Fruit fly (Drosophila melanogaster): ENCODE data around the gene ScsbetaA.
A peak's percentile ranks its signal among the peaks of the same experiment; 100 is the strongest.

The ScsbetaA gene

DNA sequence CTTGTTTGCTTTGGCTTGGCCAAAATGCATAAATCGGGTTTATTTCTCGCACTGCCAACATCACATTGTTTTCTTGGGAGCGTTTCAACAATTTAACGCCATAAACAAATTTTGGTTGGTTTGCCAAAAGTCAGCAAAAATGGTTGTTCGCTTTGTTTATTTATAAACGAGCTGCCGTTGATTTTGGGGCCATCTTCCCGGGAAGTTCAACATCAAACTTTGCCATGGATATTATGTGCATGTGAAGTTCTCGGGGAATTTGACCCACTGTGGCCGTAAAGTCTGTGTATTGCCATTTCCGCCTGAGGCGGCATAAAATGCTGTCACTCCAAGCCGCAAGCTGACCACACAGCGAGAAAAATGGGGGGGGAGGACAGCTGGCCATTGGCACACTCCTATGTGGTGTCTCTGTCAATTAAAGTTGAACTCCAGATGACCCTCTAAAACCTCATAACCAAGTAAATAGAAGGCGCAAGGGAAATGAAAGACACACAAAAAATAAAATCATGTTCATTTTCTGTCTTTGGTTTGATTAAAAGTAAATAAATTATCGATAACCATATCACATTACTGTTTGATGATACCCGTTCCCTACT lies 14.7 kb upstream of the ScsbetaA start:
- no peak for TF ChIP-seq Pif1B (GFP tag; optimal IDR thresholded peaks at IDR 0.05)
- peak; percentile 2 for TF ChIP-seq CG17806 (tag; optimal IDR thresholded peaks at IDR 0.05)
- TF ChIP-seq EcR (GFP tag; optimal IDR thresholded peaks at IDR 0.05), result no peak

DNA sequence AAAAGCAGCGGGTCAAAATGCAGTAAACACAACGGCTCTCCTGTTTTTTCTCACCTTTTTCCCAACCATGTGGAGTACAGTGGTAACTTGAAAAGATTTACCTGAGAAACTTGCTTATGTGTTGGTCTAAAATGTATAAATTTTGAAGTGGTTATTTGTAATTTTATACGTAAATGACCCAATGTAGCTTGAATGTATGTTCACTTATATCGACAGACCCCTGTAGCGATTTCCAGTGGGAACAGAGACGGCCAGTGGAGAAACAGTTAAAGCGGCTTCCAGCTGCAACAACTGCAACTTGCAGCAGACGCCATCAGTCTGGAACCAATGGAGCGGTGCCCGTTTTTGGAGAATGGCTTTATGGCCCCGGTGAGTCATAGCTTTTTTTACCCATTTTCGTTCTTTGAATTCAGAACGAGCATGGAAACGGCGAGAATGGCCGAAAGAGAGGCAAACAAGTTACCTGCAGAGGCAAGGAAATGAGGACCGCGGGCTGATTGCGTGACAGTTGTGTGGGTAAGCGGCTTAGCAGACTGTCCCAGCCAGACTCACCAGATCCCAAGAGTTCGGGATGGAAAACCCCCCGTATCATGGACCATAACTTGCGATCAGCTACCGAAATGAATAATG lies 12.5 kb upstream of the ScsbetaA start:
- peak; percentile 82 for TF ChIP-seq CG12605 (GFP tag; IDR thresholded peaks at IDR 0.05)
- peak; percentile 91 for TF ChIP-seq CG8159 (tag; optimal IDR thresholded peaks at IDR 0.05)
- TF ChIP-seq CG8301 (tag; optimal IDR thresholded peaks at IDR 0.05), result peak; percentile 89
- TF ChIP-seq CG9948 (tag; optimal IDR thresholded peaks at IDR 0.05), result peak; percentile 95
- peak; percentile 95 for TF ChIP-seq gl (tag; optimal IDR thresholded peaks at IDR 0.05)
- TF ChIP-seq CG32121 (GFP tag; IDR thresholded peaks at IDR 0.05), result peak; percentile 83
- peak; percentile 77 for TF ChIP-seq rn (GFP tag; IDR thresholded peaks at IDR 0.05)
- TF ChIP-seq CG10348 (GFP tag; IDR thresholded peaks at IDR 0.05), result no peak
- peak; percentile 92 for TF ChIP-seq Ets98B (GFP tag; IDR thresholded peaks at IDR 0.05)
- TF ChIP-seq CG13204 (GFP tag; optimal IDR thresholded peaks at IDR 0.05), result peak; percentile 81
- TF ChIP-seq EcR (GFP tag; optimal IDR thresholded peaks at IDR 0.05), result peak; percentile 69
- TF ChIP-seq CG17806 (tag; optimal IDR thresholded peaks at IDR 0.05), result peak; percentile 96
- TF ChIP-seq CG14655 (GFP tag; optimal IDR thresholded peaks at IDR 0.05), result peak; percentile 98
- peak; percentile 90 for TF ChIP-seq CG4496 (GFP tag; IDR thresholded peaks at IDR 0.05)
- TF ChIP-seq D1 (tag; optimal IDR thresholded peaks at IDR 0.05), result peak; percentile 98
- TF ChIP-seq Pif1B (GFP tag; optimal IDR thresholded peaks at IDR 0.05), result peak; percentile 89
- peak; percentile 89 for TF ChIP-seq Snoo (tag; optimal IDR thresholded peaks at IDR 0.05)
- peak; percentile 87 for TF ChIP-seq CG34367 (tag; optimal IDR thresholded peaks at IDR 0.05)
- peak; percentile 92 for TF ChIP-seq Pif1A (GFP tag; optimal IDR thresholded peaks at IDR 0.05)
- peak; percentile 87 for TF ChIP-seq fd96Ca (GFP tag; IDR thresholded peaks at IDR 0.05)
- TF ChIP-seq CG15710 (tag; optimal IDR thresholded peaks at IDR 0.05), result peak; percentile 92

DNA sequence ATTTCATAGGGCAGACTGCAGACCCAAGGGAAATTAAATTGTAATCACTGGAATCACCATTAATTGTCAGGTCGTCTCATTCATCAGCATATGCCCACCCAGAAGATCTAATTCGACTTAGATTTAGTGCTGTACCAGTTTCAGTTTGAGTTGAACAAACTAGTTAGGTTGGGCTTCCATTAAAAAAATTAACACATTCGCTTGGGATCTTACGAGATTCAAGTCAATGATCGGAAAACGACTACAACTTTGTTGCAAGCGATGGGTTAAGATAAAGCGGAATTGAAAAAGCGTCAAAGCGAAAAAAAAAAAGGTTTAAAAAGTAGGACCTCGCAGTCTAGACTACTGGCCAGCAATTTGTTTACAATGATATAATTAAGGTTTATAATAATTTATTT lies 12.0 kb upstream of the ScsbetaA start:
- TF ChIP-seq Pif1B (GFP tag; optimal IDR thresholded peaks at IDR 0.05) (no peak), CG34367 (tag; optimal IDR thresholded peaks at IDR 0.05) (no peak), D1 (tag; optimal IDR thresholded peaks at IDR 0.05) (no peak), Snoo (tag; optimal IDR thresholded peaks at IDR 0.05) (no peak), gl (tag; optimal IDR thresholded peaks at IDR 0.05) (no peak), CG32121 (GFP tag; IDR thresholded peaks at IDR 0.05) (no peak), CG4496 (GFP tag; IDR thresholded peaks at IDR 0.05) (no peak), CG9948 (tag; optimal IDR thresholded peaks at IDR 0.05) (no peak), rn (GFP tag; IDR thresholded peaks at IDR 0.05) (no peak), EcR (GFP tag; optimal IDR thresholded peaks at IDR 0.05) (no peak), CG8301 (tag; optimal IDR thresholded peaks at IDR 0.05) (no peak), CG15710 (tag; optimal IDR thresholded peaks at IDR 0.05) (no peak), CG17806 (tag; optimal IDR thresholded peaks at IDR 0.05) (no peak), CG12605 (GFP tag; IDR thresholded peaks at IDR 0.05) (no peak), CG10348 (GFP tag; IDR thresholded peaks at IDR 0.05) (no peak), fd96Ca (GFP tag; IDR thresholded peaks at IDR 0.05) (no peak), CG13204 (GFP tag; optimal IDR thresholded peaks at IDR 0.05) (no peak), CG14655 (GFP tag; optimal IDR thresholded peaks at IDR 0.05) (no peak), Pif1A (GFP tag; optimal IDR thresholded peaks at IDR 0.05) (no peak)

DNA sequence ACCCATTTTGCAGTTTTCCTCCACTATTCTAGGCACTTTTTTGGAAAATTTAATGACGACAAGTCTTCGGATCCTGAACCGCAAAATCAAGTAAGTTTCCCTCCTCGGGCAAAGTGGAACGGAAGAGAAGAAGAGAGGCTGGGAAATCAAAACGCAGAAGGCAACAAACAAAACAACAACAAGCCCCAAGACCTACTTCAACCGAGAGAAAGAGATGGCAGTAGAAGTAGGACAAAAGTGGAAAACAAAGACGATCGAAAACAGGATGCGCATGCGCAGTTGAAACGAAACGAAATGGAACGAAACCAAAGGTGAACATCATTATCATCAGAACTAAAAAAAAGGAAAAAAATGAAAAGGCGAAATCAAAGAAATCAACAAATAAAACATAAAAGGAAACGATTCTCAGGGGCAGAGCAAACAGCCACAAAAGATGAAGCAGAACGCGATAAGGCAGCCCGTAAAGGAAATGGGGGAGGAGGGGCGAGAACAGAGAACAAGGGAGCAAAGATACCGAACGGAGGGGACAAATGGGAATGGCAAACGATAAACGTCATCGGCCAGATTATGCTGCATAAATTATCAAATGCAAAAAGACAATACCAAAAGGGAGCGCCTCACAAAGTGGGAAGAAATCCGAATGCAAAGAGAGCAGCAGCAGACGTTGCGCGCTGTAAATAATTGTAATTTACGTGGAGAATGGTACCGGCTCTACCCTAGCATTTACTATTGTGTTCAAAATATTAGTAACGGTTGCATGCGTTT lies 11.3 kb upstream of the ScsbetaA start:
- no peak for TF ChIP-seq CG8159 (tag; optimal IDR thresholded peaks at IDR 0.05)
- TF ChIP-seq rn (GFP tag; IDR thresholded peaks at IDR 0.05), result no peak
- no peak for TF ChIP-seq CG32121 (GFP tag; IDR thresholded peaks at IDR 0.05)
- peak; percentile 67 for TF ChIP-seq CG34367 (tag; optimal IDR thresholded peaks at IDR 0.05)
- no peak for TF ChIP-seq Ets98B (GFP tag; IDR thresholded peaks at IDR 0.05)
- peak; percentile 46 for TF ChIP-seq D1 (tag; optimal IDR thresholded peaks at IDR 0.05)
- peak; percentile 88 for TF ChIP-seq EcR (GFP tag; optimal IDR thresholded peaks at IDR 0.05)
- TF ChIP-seq CG13204 (GFP tag; optimal IDR thresholded peaks at IDR 0.05), result peak; percentile 87
- TF ChIP-seq CG12605 (GFP tag; IDR thresholded peaks at IDR 0.05), result peak; percentile 60; the same call in 1 of the 2 replicates
- TF ChIP-seq CG4496 (GFP tag; IDR thresholded peaks at IDR 0.05), result peak; percentile 31
- no peak for TF ChIP-seq CG8301 (tag; optimal IDR thresholded peaks at IDR 0.05)
- TF ChIP-seq CG14655 (GFP tag; optimal IDR thresholded peaks at IDR 0.05), result no peak
- TF ChIP-seq Pif1A (GFP tag; optimal IDR thresholded peaks at IDR 0.05), result no peak
- TF ChIP-seq Snoo (tag; optimal IDR thresholded peaks at IDR 0.05), result no peak
- no peak for TF ChIP-seq Pif1B (GFP tag; optimal IDR thresholded peaks at IDR 0.05)
- peak; percentile 76 for TF ChIP-seq CG17806 (tag; optimal IDR thresholded peaks at IDR 0.05)
- TF ChIP-seq fd96Ca (GFP tag; IDR thresholded peaks at IDR 0.05), result 0 out of 3 replicates have a peak, but pooled peaks have one; percentile 28
- peak; percentile 99 for TF ChIP-seq gl (tag; optimal IDR thresholded peaks at IDR 0.05)
- TF ChIP-seq CG10348 (GFP tag; IDR thresholded peaks at IDR 0.05), result no peak
- peak; percentile 58 for TF ChIP-seq CG15710 (tag; optimal IDR thresholded peaks at IDR 0.05)
- peak; percentile 22 for TF ChIP-seq CG9948 (tag; optimal IDR thresholded peaks at IDR 0.05)
